Worm (Caenorhabditis elegans) whole organism, L1 larva: ENCODE measurements around the gene F44A2.3.

Experiments used
- alr-1 ChIP-seq: fragments of 200-800 bp; sonication (Bioruptor generic); optimal IDR thresholded peaks from 2 replicates; lab custom pipeline; 2018; ENCODE audit warnings: borderline replicate concordance, mild to moderate bottlenecking, missing genetic modification characterization, missing compliant biosample characterization
- blmp-1 ChIP-seq: fragments of 150-350 bp; optimal IDR thresholded peaks from 2 replicates; lab custom pipeline; 2014; ENCODE audit warnings: missing biosample characterization, missing genetic modification characterization
- ceh-82 ChIP-seq, 3 experiments: fragments of 150-350 bp in 1 of 3; sonication (generic microtip) in 2 of 3; optimal IDR thresholded peaks; 2 replicates each; lab custom pipeline; 2014 to 2017; ENCODE audit warnings: missing biosample characterization in 3 of 3, missing genetic modification characterization in 3 of 3
- fos-1 ChIP-seq: fragments of 150-350 bp; optimal IDR thresholded peaks from 2 replicates; lab custom pipeline; 2014; ENCODE audit warnings: missing biosample characterization, missing genetic modification characterization
- hpl-2 ChIP-seq: fragments of 150-350 bp; optimal IDR thresholded peaks from 2 replicates; lab custom pipeline; 2014; ENCODE audit warnings: missing biosample characterization, missing genetic modification reagents, missing genetic modification characterization
- lin-39 ChIP-seq: fragments of 150-350 bp; optimal IDR thresholded peaks from 2 replicates; lab custom pipeline; 2014; ENCODE audit warnings: missing biosample characterization, missing genetic modification reagents, missing genetic modification characterization
- lir-3 ChIP-seq: sonication (generic microtip); optimal IDR thresholded peaks from 2 replicates; lab custom pipeline; 2016; ENCODE audit warnings: mild to moderate bottlenecking, missing genetic modification characterization, moderate library complexity, missing compliant biosample characterization; ENCODE audit not compliant: poor library complexity
- nhr-12 ChIP-seq: sonication (generic microtip); optimal IDR thresholded peaks from 2 replicates; lab custom pipeline; 2017; ENCODE audit warnings: missing biosample characterization, missing genetic modification characterization
- nhr-20 ChIP-seq: sonication (generic microtip); optimal IDR thresholded peaks from 2 replicates; lab custom pipeline; 2016; ENCODE audit warnings: mild to moderate bottlenecking, missing genetic modification characterization, missing compliant biosample characterization
- nhr-237 ChIP-seq: fragments of 150-350 bp; optimal IDR thresholded peaks from 2 replicates; lab custom pipeline; 2014; ENCODE audit warnings: missing biosample characterization, missing genetic modification characterization
- pqm-1 ChIP-seq: sonication (generic microtip); optimal IDR thresholded peaks from 3 replicates; lab custom pipeline; 2017; ENCODE audit warnings: missing biosample characterization, missing genetic modification characterization
- snpc-4 ChIP-seq: fragments of 150-350 bp; optimal IDR thresholded peaks from 2 replicates; lab custom pipeline; 2014; ENCODE audit warnings: missing biosample characterization, missing genetic modification characterization
- tbx-2 ChIP-seq: sonication (generic microtip); optimal IDR thresholded peaks from 2 replicates; lab custom pipeline; 2016; ENCODE audit warnings: missing genetic modification characterization, missing compliant biosample characterization
- zag-1 ChIP-seq: fragments of 150-350 bp; optimal IDR thresholded peaks from 2 replicates; lab custom pipeline; 2014; ENCODE audit warnings: missing biosample characterization, missing genetic modification characterization

DNA sequence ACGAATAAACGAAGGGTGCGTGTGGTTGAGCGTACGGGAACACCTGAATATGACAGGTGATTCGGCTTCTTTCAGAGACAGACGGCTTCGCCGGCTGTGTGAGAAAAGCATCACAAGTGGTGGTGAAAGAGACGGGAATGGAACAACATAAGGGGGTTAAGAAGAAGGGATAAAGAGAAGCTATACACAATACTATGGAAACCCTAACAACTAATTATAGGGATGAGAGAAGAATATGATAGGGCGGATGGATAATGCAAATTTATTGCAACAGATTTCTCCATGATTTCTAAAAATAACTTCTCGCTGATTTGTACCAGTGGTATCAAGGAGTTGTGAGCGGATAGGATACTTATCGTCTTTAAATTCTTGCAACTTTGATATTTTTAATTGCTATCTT lies 23.1 kb upstream of the F44A2.3 start, which contains the start of gene hlh-10:
- TF ChIP-seq blmp-1 (tag; lab: Kevin White, UChicago) (no peak), tbx-2 (tag; lab: Kevin White, UChicago) (no peak), nhr-20 (tag; lab: Kevin White, UChicago) (no peak), snpc-4 (no peak), zag-1 (tag; lab: Kevin White, UChicago) (no peak), lin-39 (no peak), fos-1 (tag; lab: Kevin White, UChicago) (no peak), pqm-1 (tag; lab: Kevin White, UChicago) (no peak), lir-3 (tag; lab: Kevin White, UChicago) (no peak), hpl-2 (no peak), ceh-82 (tag; optimal IDR thresholded peaks at IDR 0.05; lab: Kevin White, UChicago) (no peak), nhr-12 (no peak), nhr-237 (tag; lab: Kevin White, UChicago) (no peak), alr-1 (tag; lab: Kevin White, UChicago) (no peak)
